Fruit fly (Drosophila melanogaster) whole organism, embryonic: ENCODE data around the gene CG3632.

ENCODE experiments used
- Atf-2 ChIP-seq: fragments of 200-800 bp; sonication (Bioruptor generic); optimal IDR thresholded peaks from 2 replicates; lab custom pipeline; 2016; ENCODE audit warnings: missing biosample characterization, missing genetic modification characterization
- BtbVII ChIP-seq: fragments of 200-800 bp; sonication (Bioruptor generic); optimal IDR thresholded peaks from 3 replicates; lab custom pipeline; 2017; ENCODE audit warnings: missing biosample characterization, mild to moderate bottlenecking, missing genetic modification characterization
- CG10147 ChIP-seq: fragments of 200-800 bp; sonication (Bioruptor generic); optimal IDR thresholded peaks from 2 replicates; lab custom pipeline; 2019; ENCODE audit warnings: missing biosample characterization, mild to moderate bottlenecking, missing genetic modification characterization, moderate library complexity
- CG10209 ChIP-seq: fragments of 200-800 bp; sonication (Bioruptor generic); optimal IDR thresholded peaks from 3 replicates; lab custom pipeline; 2017; ENCODE audit warnings: missing biosample characterization, mild to moderate bottlenecking, missing genetic modification characterization, missing genetic modification reagents
- CG10543 ChIP-seq: fragments of 200-800 bp; sonication (Bioruptor generic); optimal IDR thresholded peaks from 3 replicates; lab custom pipeline; 2017; ENCODE audit warnings: missing biosample characterization, mild to moderate bottlenecking, missing genetic modification characterization, moderate library complexity
- CG10654 ChIP-seq: fragments of 200-800 bp; sonication (Bioruptor generic); optimal IDR thresholded peaks from 2 replicates; lab custom pipeline; 2016; ENCODE audit warnings: missing biosample characterization, missing genetic modification characterization
- CG11093 ChIP-seq: fragments of 200-800 bp; sonication (Bioruptor generic); IDR thresholded peaks from 3 replicates; pipeline ENCODE4 v1.3.6; 2022; ENCODE audit warnings: missing biosample characterization, missing genetic modification characterization
- CG14667 ChIP-seq: fragments of 200-800 bp; sonication (Bioruptor generic); IDR thresholded peaks from 2 replicates; pipeline ENCODE4 v1.3.6; 2022; ENCODE audit warnings: missing biosample characterization, missing genetic modification characterization
- CG1603 ChIP-seq: fragments of 200-800 bp; sonication (Bioruptor generic); optimal IDR thresholded peaks from 2 replicates; lab custom pipeline; 2019; ENCODE audit warnings: missing biosample characterization, mild to moderate bottlenecking, missing genetic modification characterization, moderate library complexity
- CG17328 ChIP-seq: fragments of 200-800 bp; sonication (Bioruptor generic); IDR thresholded peaks from 2 replicates; pipeline ENCODE4 v1.3.6; 2022; ENCODE audit warnings: missing biosample characterization, missing genetic modification characterization
- CG17568 ChIP-seq: fragments of 200-800 bp; sonication (Bioruptor generic); optimal IDR thresholded peaks from 2 replicates; lab custom pipeline; 2018; ENCODE audit warnings: missing biosample characterization, mild to moderate bottlenecking, missing genetic modification characterization, moderate library complexity
- CG18476 ChIP-seq: fragments of 200-800 bp; sonication (Bioruptor generic); optimal IDR thresholded peaks from 2 replicates; lab custom pipeline; 2016; ENCODE audit warnings: missing biosample characterization, mild to moderate bottlenecking, missing genetic modification characterization
- CG2712 ChIP-seq: fragments of 200-800 bp; optimal IDR thresholded peaks from 3 replicates; lab custom pipeline; 2019; ENCODE audit warnings: missing biosample characterization, mild to moderate bottlenecking, missing genetic modification characterization, moderate library complexity
- CG30020 ChIP-seq: fragments of 200-800 bp; optimal IDR thresholded peaks from 2 replicates; lab custom pipeline; 2019; ENCODE audit warnings: missing biosample characterization, mild to moderate bottlenecking, missing genetic modification characterization, moderate library complexity
- CG3995 ChIP-seq: fragments of 200-800 bp; sonication (Bioruptor generic); optimal IDR thresholded peaks from 3 replicates; lab custom pipeline; 2016; ENCODE audit warnings: missing biosample characterization, missing genetic modification characterization
- CG4328 ChIP-seq: fragments of 200-800 bp; sonication (Bioruptor generic); optimal IDR thresholded peaks from 3 replicates; lab custom pipeline; 2017; ENCODE audit warnings: missing biosample characterization, missing genetic modification reagents, missing genetic modification characterization
- CG5180 ChIP-seq: fragments of 200-800 bp; sonication (Bioruptor generic); optimal IDR thresholded peaks from 3 replicates; lab custom pipeline; 2017; ENCODE audit warnings: missing biosample characterization, missing genetic modification characterization, mild to moderate bottlenecking, moderate library complexity, missing genetic modification reagents
- CG5953 ChIP-seq: fragments of 200-800 bp; sonication (Bioruptor generic); IDR thresholded peaks from 2 replicates; pipeline ENCODE4 v1.3.6; 2022; ENCODE audit warnings: missing biosample characterization, missing genetic modification characterization
- CG7987 ChIP-seq: fragments of 200-800 bp; sonication (Bioruptor generic); optimal IDR thresholded peaks from 2 replicates; lab custom pipeline; 2018; ENCODE audit warnings: missing biosample characterization, mild to moderate bottlenecking, missing genetic modification characterization, moderate library complexity
- CG9876 ChIP-seq: fragments of 200-800 bp; sonication (Bioruptor generic); optimal IDR thresholded peaks from 2 replicates; lab custom pipeline; 2016; ENCODE audit warnings: missing biosample characterization, missing genetic modification characterization
- Camta ChIP-seq: fragments of 200-800 bp; sonication (Bioruptor generic); optimal IDR thresholded peaks from 2 replicates; lab custom pipeline; 2016; ENCODE audit warnings: missing biosample characterization, missing genetic modification characterization
- CrebB ChIP-seq: fragments of 200-800 bp; sonication (Bioruptor generic); optimal IDR thresholded peaks from 3 replicates; lab custom pipeline; 2018; ENCODE audit warnings: missing biosample characterization, mild to moderate bottlenecking, missing genetic modification characterization
- Dbx ChIP-seq: fragments of 200-800 bp; sonication (Bioruptor generic); IDR thresholded peaks from 3 replicates; pipeline ENCODE4 v1.3.6; 2022; ENCODE audit warnings: missing biosample characterization, missing genetic modification characterization
- Dip2 ChIP-seq: fragments of 200-800 bp; sonication (Bioruptor generic); IDR thresholded peaks from 2 replicates; pipeline ENCODE4 v1.3.6; 2022; ENCODE audit warnings: missing biosample characterization, missing genetic modification characterization
- Drgx ChIP-seq: fragments of 200-800 bp; sonication (Bioruptor generic); IDR thresholded peaks from 2 replicates; pipeline ENCODE4 v1.3.6; 2022; ENCODE audit warnings: missing biosample characterization, missing genetic modification characterization
- E2f2 ChIP-seq: fragments of 200-800 bp; sonication (Bioruptor generic); IDR thresholded peaks from 2 replicates; pipeline ENCODE4 v1.3.6; 2022; ENCODE audit warnings: missing biosample characterization, missing genetic modification characterization
- Elba2 ChIP-seq: fragments of 200-800 bp; sonication (Bioruptor generic); optimal IDR thresholded peaks from 3 replicates; lab custom pipeline; 2016; ENCODE audit warnings: missing biosample characterization, missing genetic modification characterization
- Fer2 ChIP-seq: fragments of 200-800 bp; sonication (Bioruptor generic); optimal IDR thresholded peaks from 2 replicates; lab custom pipeline; 2018; ENCODE audit warnings: missing biosample characterization, mild to moderate bottlenecking, missing genetic modification characterization, moderate library complexity
- Gsc ChIP-seq: fragments of 200-800 bp; sonication (Bioruptor generic); IDR thresholded peaks from 2 replicates; pipeline ENCODE4 v1.3.6; 2022; ENCODE audit warnings: missing biosample characterization, missing genetic modification characterization
- H15 ChIP-seq: fragments of 200-800 bp; sonication (Bioruptor generic); IDR thresholded peaks from 3 replicates; pipeline ENCODE4 v1.3.6; 2022; ENCODE audit warnings: missing biosample characterization, missing genetic modification characterization
- MBD-R2 ChIP-seq: fragments of 200-800 bp; sonication (Bioruptor generic); IDR thresholded peaks from 2 replicates; pipeline ENCODE4 v1.3.6; 2022; ENCODE audit warnings: missing biosample characterization, missing genetic modification characterization
- Oli ChIP-seq: fragments of 200-800 bp; sonication (Bioruptor generic); optimal IDR thresholded peaks from 2 replicates; lab custom pipeline; 2018; ENCODE audit warnings: missing biosample characterization, mild to moderate bottlenecking, missing genetic modification characterization, moderate library complexity
- ato ChIP-seq: fragments of 200-800 bp; sonication (Bioruptor generic); IDR thresholded peaks from 2 replicates; pipeline ENCODE4 v1.3.6; 2022; ENCODE audit warnings: missing biosample characterization, missing genetic modification characterization; ENCODE audit not compliant: partially characterized antibody
- bab2 ChIP-seq: fragments of 200-800 bp; sonication (Bioruptor generic); optimal IDR thresholded peaks from 2 replicates; lab custom pipeline; 2016; ENCODE audit warnings: missing biosample characterization, missing genetic modification characterization
- dm ChIP-seq: fragments of 200-800 bp; sonication (Bioruptor generic); optimal IDR thresholded peaks from 3 replicates; lab custom pipeline; 2016; ENCODE audit warnings: missing biosample characterization, missing genetic modification characterization
- fd64A ChIP-seq: fragments of 200-800 bp; sonication (Bioruptor generic); optimal IDR thresholded peaks from 3 replicates; lab custom pipeline; 2018; ENCODE audit warnings: missing biosample characterization, mild to moderate bottlenecking, missing genetic modification characterization
- gem ChIP-seq: fragments of 200-800 bp; sonication (Bioruptor generic); optimal IDR thresholded peaks from 2 replicates; lab custom pipeline; 2019; ENCODE audit warnings: missing biosample characterization, mild to moderate bottlenecking, missing genetic modification characterization, moderate library complexity
- gsb ChIP-seq: fragments of 200-800 bp; sonication (Bioruptor generic); IDR thresholded peaks from 2 replicates; pipeline ENCODE4 v1.3.6; 2022; ENCODE audit warnings: missing biosample characterization, missing genetic modification characterization
- ken ChIP-seq: fragments of 200-800 bp; sonication (Bioruptor generic); IDR thresholded peaks from 3 replicates; pipeline ENCODE4 v1.3.6; 2022; ENCODE audit warnings: missing biosample characterization, missing genetic modification characterization
- lola ChIP-seq, 3 experiments: fragments of >200 bp in 2 of 3; fragments of 200-800 bp in 1 of 3; sonication (Bioruptor generic) in 1 of 3; optimal IDR thresholded peaks; 2 replicates each; lab custom pipeline; 2017 to 2019; ENCODE audit warnings: missing biosample characterization in 3 of 3, missing genetic modification characterization in 3 of 3, mild to moderate bottlenecking in 1 of 3, moderate library complexity in 1 of 3
- lov ChIP-seq, 2 experiments: fragments of 200-800 bp in 1 of 2; fragments of >200 bp in 1 of 2; sonication (Bioruptor generic) in 1 of 2; IDR thresholded peaks in 1 of 2; optimal IDR thresholded peaks in 1 of 2; 2 replicates in 1 of 2; 3 replicates in 1 of 2; pipeline versions ENCODE4 v1.3.6 to Lab custom; 2017 to 2022; ENCODE audit warnings: missing biosample characterization in 1 of 2, missing genetic modification characterization in 1 of 2
- maf-S ChIP-seq: fragments of 200-800 bp; sonication (Bioruptor generic); optimal IDR thresholded peaks from 2 replicates; lab custom pipeline; 2016; ENCODE audit warnings: missing biosample characterization, missing genetic modification characterization
- pb ChIP-seq: fragments of 200-800 bp; sonication (Bioruptor generic); optimal IDR thresholded peaks from 3 replicates; lab custom pipeline; 2016; ENCODE audit warnings: missing biosample characterization, missing genetic modification characterization
- psq ChIP-seq: fragments of 200-800 bp; sonication (Bioruptor generic); optimal IDR thresholded peaks from 2 replicates; lab custom pipeline; 2017; ENCODE audit warnings: missing biosample characterization, missing genetic modification characterization
- rib ChIP-seq: fragments of 200-800 bp; sonication (Bioruptor generic); IDR thresholded peaks from 2 replicates; pipeline ENCODE4 v1.3.6; 2022; ENCODE audit warnings: missing biosample characterization, missing genetic modification characterization
- sisA ChIP-seq: fragments of 200-800 bp; sonication (Bioruptor generic); IDR thresholded peaks from 2 replicates; pipeline ENCODE4 v1.3.6; 2022; ENCODE audit warnings: missing biosample characterization, missing genetic modification characterization
- tna ChIP-seq: fragments of 200-800 bp; sonication (Bioruptor generic); IDR thresholded peaks from 2 replicates; pipeline ENCODE4 v1.3.6; 2022; ENCODE audit warnings: missing biosample characterization, missing genetic modification characterization; ENCODE audit not compliant: partially characterized antibody
- zfh1 ChIP-seq: fragments of 200-800 bp; sonication (Bioruptor generic); IDR thresholded peaks from 3 replicates; pipeline ENCODE4 v1.3.6; 2022; ENCODE audit warnings: missing biosample characterization, missing genetic modification characterization

The CG3632 gene

DNA sequence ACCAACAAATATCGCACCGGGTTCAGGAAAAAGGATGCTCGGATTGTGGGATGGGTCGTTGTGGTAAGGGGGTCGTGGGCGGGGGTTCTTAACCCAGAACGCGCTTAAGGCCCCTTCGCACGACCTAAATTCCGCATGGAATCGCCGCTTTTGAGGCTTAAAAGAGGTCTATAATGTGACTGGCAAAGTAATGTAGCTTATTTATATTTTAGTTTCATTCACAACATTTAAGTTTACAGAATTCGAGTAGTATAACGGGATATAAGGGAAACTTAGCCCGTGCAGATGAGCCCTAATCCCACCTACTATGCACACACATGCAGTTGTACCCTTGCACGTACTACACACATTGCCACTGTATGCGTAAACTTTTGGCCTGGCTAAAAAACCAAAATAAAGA is 17.7 kb upstream of the CG3632 start (continued):
- TF ChIP-seq Oli (tag; lab: Kevin White, UChicago): peak; percentile 86
- TF ChIP-seq CG18476 (GFP tag; lab: Kevin White, UChicago): peak; percentile 34
- TF ChIP-seq gsb (GFP tag; lab: Robert Waterston, UW): peak; percentile 70
- TF ChIP-seq tna (GFP tag; lab: Robert Waterston, UW): no peak
- peak; percentile 89 for TF ChIP-seq gem (tag; lab: Kevin White, UChicago)
- no peak for TF ChIP-seq Atf-2 (GFP tag; lab: Kevin White, UChicago)
- TF ChIP-seq psq: no peak
- TF ChIP-seq lola (GFP tag; optimal IDR thresholded peaks at IDR 0.05; lab: Kevin White, UChicago): peak in 1 of 3 experiments; percentile 86
- peak; percentile 61 for TF ChIP-seq CG10654
- TF ChIP-seq Camta (GFP tag; lab: Kevin White, UChicago): no peak
- peak; percentile 87 for TF ChIP-seq CG10543 (GFP tag; lab: Kevin White, UChicago)

DNA sequence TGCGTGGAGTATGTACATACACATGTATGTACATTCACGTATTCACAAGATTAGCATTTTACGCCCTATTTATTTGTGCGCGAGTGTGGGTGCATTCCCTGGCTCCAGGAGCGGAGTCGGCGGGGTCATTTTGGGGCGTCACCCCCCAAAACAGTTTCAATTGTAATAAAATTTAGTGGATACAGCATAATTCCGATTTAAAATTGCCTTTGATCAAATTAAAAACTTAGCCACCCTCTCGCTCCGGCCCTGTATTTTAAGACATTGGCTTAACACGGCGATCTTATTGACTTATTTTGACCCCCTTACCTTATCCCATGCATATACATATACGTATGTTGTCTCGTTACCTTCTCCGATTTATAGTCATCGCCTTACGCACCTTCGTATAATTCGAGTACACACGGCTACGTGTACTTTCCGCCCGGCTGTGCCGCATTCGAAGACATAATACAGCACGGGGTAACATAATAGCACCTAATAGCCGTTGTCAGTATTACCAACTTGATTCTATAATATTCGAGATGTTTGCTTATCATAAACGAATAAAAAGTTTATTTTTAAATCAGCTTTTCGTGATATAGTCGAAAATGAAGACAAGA is 17.0 kb upstream of the CG3632 start:
- TF ChIP-seq maf-S (peak; percentile 55), CG9876 (GFP tag; lab: Kevin White, UChicago) (peak; percentile 78), BtbVII (GFP tag; lab: Kevin White, UChicago) (peak; percentile 48), H15 (GFP tag; lab: Robert Waterston, UW) (peak; percentile 91), pb (GFP tag; lab: Kevin White, UChicago) (peak; percentile 65), rib (peak; percentile 64), CG17568 (no peak), dm (GFP tag; lab: Kevin White, UChicago) (peak; percentile 43), ato (GFP tag; lab: Robert Waterston, UW) (no peak), CG17328 (GFP tag; lab: Robert Waterston, UW) (peak; percentile 80), E2f2 (GFP tag; lab: Robert Waterston, UW) (peak; percentile 42), CG5180 (GFP tag; lab: Kevin White, UChicago) (peak; percentile 54), CG5953 (GFP tag; lab: Robert Waterston, UW) (peak; percentile 83), Drgx (GFP tag; lab: Robert Waterston, UW) (peak; percentile 93), CG10209 (GFP tag; lab: Kevin White, UChicago) (peak; percentile 75), ken (GFP tag; lab: Robert Waterston, UW) (peak; percentile 87), CG7987 (peak; percentile 27), CG4328 (peak; percentile 40), CG1603 (tag; lab: Kevin White, UChicago) (peak; percentile 86), Dbx (GFP tag; lab: Robert Waterston, UW) (peak; percentile 90), CG10147 (peak; percentile 62), CG30020 (tag; lab: Kevin White, UChicago) (no peak), zfh1 (peak; percentile 93), CrebB (peak; percentile 22), fd64A (GFP tag; lab: Kevin White, UChicago) (peak; percentile 32), CG2712 (tag; lab: Kevin White, UChicago) (peak; percentile 75), bab2 (GFP tag; lab: Kevin White, UChicago) (peak; percentile 83), CG18476 (GFP tag; lab: Kevin White, UChicago) (peak; percentile 16), lov (optimal IDR thresholded peaks at IDR 0.05; lab: Kevin White, UChicago) (no peak), lov (GFP tag; IDR thresholded peaks at IDR 0.05; lab: Robert Waterston, UW) (peak; percentile 83; the same call in 2 of the 3 replicates), Gsc (no peak; the same call in 1 of the 2 replicates), Dip2 (GFP tag; lab: Robert Waterston, UW) (peak; percentile 56; the same call in 1 of the 2 replicates), CG11093 (GFP tag; lab: Robert Waterston, UW) (peak; percentile 92), sisA (peak; percentile 94), MBD-R2 (peak; percentile 68), Fer2 (tag; lab: Kevin White, UChicago) (peak; percentile 29), CG14667 (GFP tag; lab: Robert Waterston, UW) (peak; percentile 90), CG3995 (peak; percentile 33), Elba2 (GFP tag; lab: Kevin White, UChicago) (no peak)
